Fruit fly (Drosophila melanogaster) whole organism, embryonic: ENCODE data around the gene CG15865.

Experiments
- Bteb2 ChIP-seq: fragments of 200-800 bp; sonication (Bioruptor generic); optimal IDR thresholded peaks from 2 replicates; lab custom pipeline; 2016; ENCODE audit warnings: missing biosample characterization, missing genetic modification characterization
- CG10267 ChIP-seq: fragments of 200-800 bp; sonication (Bioruptor generic); optimal IDR thresholded peaks from 2 replicates; lab custom pipeline; 2018; ENCODE audit warnings: missing biosample characterization, mild to moderate bottlenecking, missing genetic modification characterization, moderate library complexity
- CG11085 ChIP-seq: fragments of 200-800 bp; sonication (Bioruptor generic); IDR thresholded peaks from 2 replicates; pipeline ENCODE4 v1.3.6; 2022; ENCODE audit warnings: missing biosample characterization, missing genetic modification characterization
- CG11093 ChIP-seq: fragments of 200-800 bp; sonication (Bioruptor generic); IDR thresholded peaks from 3 replicates; pipeline ENCODE4 v1.3.6; 2022; ENCODE audit warnings: missing biosample characterization, missing genetic modification characterization
- CG11247 ChIP-seq: fragments of 200-800 bp; sonication (Bioruptor generic); IDR thresholded peaks from 2 replicates; pipeline ENCODE4 v1.3.6; 2022; ENCODE audit warnings: missing biosample characterization, missing genetic modification characterization
- CG1603 ChIP-seq: fragments of 200-800 bp; sonication (Bioruptor generic); optimal IDR thresholded peaks from 2 replicates; lab custom pipeline; 2019; ENCODE audit warnings: missing biosample characterization, mild to moderate bottlenecking, missing genetic modification characterization, moderate library complexity
- CG17359 ChIP-seq: fragments of 200-800 bp; sonication (Bioruptor generic); optimal IDR thresholded peaks from 3 replicates; lab custom pipeline; 2018; ENCODE audit warnings: missing biosample characterization, mild to moderate bottlenecking, missing genetic modification characterization, moderate library complexity
- CG17568 ChIP-seq: fragments of 200-800 bp; sonication (Bioruptor generic); optimal IDR thresholded peaks from 2 replicates; lab custom pipeline; 2018; ENCODE audit warnings: missing biosample characterization, mild to moderate bottlenecking, missing genetic modification characterization, moderate library complexity
- CG18262 ChIP-seq: fragments of 200-800 bp; optimal IDR thresholded peaks from 3 replicates; lab custom pipeline; 2019; ENCODE audit warnings: missing biosample characterization, mild to moderate bottlenecking, missing genetic modification characterization, moderate library complexity
- CG2116 ChIP-seq: fragments of 200-800 bp; sonication (Bioruptor generic); optimal IDR thresholded peaks from 3 replicates; lab custom pipeline; 2018; ENCODE audit warnings: missing biosample characterization, mild to moderate bottlenecking, missing genetic modification characterization
- CG32532 ChIP-seq: fragments of 200-800 bp; sonication (Bioruptor generic); IDR thresholded peaks from 2 replicates; pipeline ENCODE4 v1.3.6; 2022; ENCODE audit warnings: missing biosample characterization, missing genetic modification characterization
- CG3847 ChIP-seq: fragments of 200-800 bp; sonication (Bioruptor generic); IDR thresholded peaks from 2 replicates; pipeline ENCODE4 v1.3.6; 2022; ENCODE audit warnings: missing biosample characterization, missing genetic modification characterization
- CG3995 ChIP-seq: fragments of 200-800 bp; sonication (Bioruptor generic); optimal IDR thresholded peaks from 3 replicates; lab custom pipeline; 2016; ENCODE audit warnings: missing biosample characterization, missing genetic modification characterization
- CG4404 ChIP-seq: fragments of 200-800 bp; sonication (Bioruptor generic); IDR thresholded peaks from 2 replicates; pipeline ENCODE4 v1.3.6; 2022; ENCODE audit warnings: missing biosample characterization, missing genetic modification characterization
- CG5180 ChIP-seq: fragments of 200-800 bp; sonication (Bioruptor generic); optimal IDR thresholded peaks from 3 replicates; lab custom pipeline; 2017; ENCODE audit warnings: missing biosample characterization, missing genetic modification characterization, mild to moderate bottlenecking, moderate library complexity, missing genetic modification reagents
- CG6654 ChIP-seq: fragments of 200-800 bp; sonication (Bioruptor generic); optimal IDR thresholded peaks from 2 replicates; lab custom pipeline; 2017; ENCODE audit warnings: missing biosample characterization, mild to moderate bottlenecking, missing genetic modification characterization
- CG7839 ChIP-seq: fragments of 200-800 bp; sonication (Bioruptor generic); optimal IDR thresholded peaks from 3 replicates; lab custom pipeline; 2018; ENCODE audit warnings: missing biosample characterization, mild to moderate bottlenecking, missing genetic modification characterization, moderate library complexity
- CG7963 ChIP-seq: fragments of 200-800 bp; sonication (Bioruptor generic); IDR thresholded peaks from 3 replicates; pipeline ENCODE4 v1.3.6; 2022; ENCODE audit warnings: missing biosample characterization, missing genetic modification characterization; ENCODE audit not compliant: partially characterized antibody
- E2f2 ChIP-seq: fragments of 200-800 bp; sonication (Bioruptor generic); IDR thresholded peaks from 2 replicates; pipeline ENCODE4 v1.3.6; 2022; ENCODE audit warnings: missing biosample characterization, missing genetic modification characterization
- Elba2 ChIP-seq: fragments of 200-800 bp; sonication (Bioruptor generic); optimal IDR thresholded peaks from 3 replicates; lab custom pipeline; 2016; ENCODE audit warnings: missing biosample characterization, missing genetic modification characterization
- H15 ChIP-seq: fragments of 200-800 bp; sonication (Bioruptor generic); IDR thresholded peaks from 3 replicates; pipeline ENCODE4 v1.3.6; 2022; ENCODE audit warnings: missing biosample characterization, missing genetic modification characterization
- NC2α ChIP-seq: fragments of 200-800 bp; sonication (Bioruptor generic); optimal IDR thresholded peaks from 2 replicates; lab custom pipeline; 2016; ENCODE audit warnings: missing biosample characterization, missing genetic modification characterization
- Pdp1 ChIP-seq, 2 experiments: fragments of 200-800 bp; sonication (Bioruptor generic); optimal IDR thresholded peaks; 3 replicates each; lab custom pipeline; 2016; ENCODE audit warnings: missing biosample characterization in 2 of 2, missing genetic modification characterization in 2 of 2, mild to moderate bottlenecking in 1 of 2, moderate library complexity in 1 of 2
- Spps ChIP-seq: fragments of 200-800 bp; sonication (Bioruptor generic); optimal IDR thresholded peaks from 2 replicates; lab custom pipeline; 2018; ENCODE audit warnings: missing biosample characterization, mild to moderate bottlenecking, missing genetic modification characterization
- Trl ChIP-seq, 3 experiments: fragments of >200 bp in 2 of 3; fragments of 200-800 bp in 1 of 3; sonication (Bioruptor generic) in 1 of 3; optimal IDR thresholded peaks; 2 replicates in 1 of 3; 3 replicates in 2 of 3; lab custom pipeline; 2016 to 2017; ENCODE audit warnings: missing biosample characterization in 1 of 3, missing genetic modification characterization in 1 of 3
- ab ChIP-seq: fragments of 200-800 bp; sonication (Bioruptor generic); optimal IDR thresholded peaks from 2 replicates; lab custom pipeline; 2016; ENCODE audit warnings: missing biosample characterization, missing genetic modification characterization
- aop ChIP-seq: fragments of 200-800 bp; sonication (Bioruptor generic); IDR thresholded peaks from 2 replicates; pipeline ENCODE4 v1.3.6; 2022; ENCODE audit warnings: missing biosample characterization, missing genetic modification characterization
- ap ChIP-seq: fragments of 200-800 bp; sonication (Bioruptor generic); IDR thresholded peaks from 2 replicates; pipeline ENCODE4 v1.3.6; 2022; ENCODE audit warnings: missing biosample characterization, missing genetic modification characterization
- cato ChIP-seq: fragments of 200-800 bp; sonication (Bioruptor generic); optimal IDR thresholded peaks from 2 replicates; lab custom pipeline; 2016; ENCODE audit warnings: missing biosample characterization, missing genetic modification characterization, borderline replicate concordance
- chm ChIP-seq: fragments of 200-800 bp; sonication (Bioruptor generic); IDR thresholded peaks from 2 replicates; pipeline ENCODE4 v1.3.6; 2022; ENCODE audit warnings: missing biosample characterization, missing genetic modification characterization
- chn ChIP-seq: fragments of 200-800 bp; sonication (Bioruptor generic); optimal IDR thresholded peaks from 2 replicates; lab custom pipeline; 2016; ENCODE audit warnings: missing biosample characterization, missing genetic modification characterization
- dmrt99B ChIP-seq: fragments of 200-800 bp; sonication (Bioruptor generic); optimal IDR thresholded peaks from 2 replicates; lab custom pipeline; 2018; ENCODE audit warnings: missing biosample characterization, mild to moderate bottlenecking, missing genetic modification characterization, moderate library complexity
- exex ChIP-seq: fragments of 200-800 bp; sonication (Bioruptor generic); optimal IDR thresholded peaks from 4 replicates; lab custom pipeline; 2018; ENCODE audit warnings: missing biosample characterization, mild to moderate bottlenecking, missing genetic modification characterization, moderate library complexity
- grn ChIP-seq: fragments of 200-800 bp; sonication (Bioruptor generic); optimal IDR thresholded peaks from 3 replicates; lab custom pipeline; 2017; ENCODE audit warnings: missing biosample characterization, missing genetic modification characterization
- hb ChIP-seq: fragments of 200-800 bp; sonication (Bioruptor generic); IDR thresholded peaks from 3 replicates; pipeline ENCODE4 v1.3.6; 2022; ENCODE audit warnings: missing biosample characterization, missing genetic modification characterization; ENCODE audit not compliant: partially characterized antibody
- jigr1 ChIP-seq: fragments of 200-800 bp; sonication (Bioruptor generic); IDR thresholded peaks from 3 replicates; pipeline ENCODE4 v1.3.6; 2022; ENCODE audit warnings: missing biosample characterization, missing genetic modification characterization
- lbe ChIP-seq: fragments of 200-800 bp; sonication (Bioruptor generic); optimal IDR thresholded peaks from 2 replicates; lab custom pipeline; 2016; ENCODE audit warnings: missing biosample characterization, mild to moderate bottlenecking, missing genetic modification characterization
- luna ChIP-seq: fragments of 200-800 bp; sonication (Bioruptor generic); optimal IDR thresholded peaks from 2 replicates; lab custom pipeline; 2016; ENCODE audit warnings: missing biosample characterization, missing genetic modification characterization
- odd ChIP-seq: fragments of 200-800 bp; sonication (Bioruptor generic); optimal IDR thresholded peaks from 2 replicates; lab custom pipeline; 2017; ENCODE audit warnings: missing biosample characterization, mild to moderate bottlenecking, missing genetic modification characterization
- org-1 ChIP-seq: fragments of 200-800 bp; sonication (Bioruptor generic); optimal IDR thresholded peaks from 2 replicates; lab custom pipeline; 2017; ENCODE audit warnings: missing biosample characterization, missing genetic modification characterization
- p53 ChIP-seq: fragments of 200-800 bp; sonication (Bioruptor generic); optimal IDR thresholded peaks from 2 replicates; lab custom pipeline; 2016; ENCODE audit warnings: missing biosample characterization, missing genetic modification characterization
- peb ChIP-seq: fragments of 200-800 bp; sonication (Bioruptor generic); IDR thresholded peaks from 2 replicates; pipeline ENCODE4 v1.3.6; 2022; ENCODE audit warnings: missing biosample characterization, missing genetic modification characterization
- prd ChIP-seq, 3 experiments: fragments of >200 bp in 2 of 3; fragments of 200-800 bp in 1 of 3; sonication (Bioruptor generic) in 1 of 3; optimal IDR thresholded peaks in 2 of 3; IDR thresholded peaks in 1 of 3; 2 replicates in 2 of 3; 3 replicates in 1 of 3; pipeline versions ENCODE4 v1.3.6 to Lab custom; 2017 to 2022; ENCODE audit warnings: missing biosample characterization in 1 of 3, missing genetic modification characterization in 1 of 3
- pros ChIP-seq: fragments of 200-800 bp; sonication (Bioruptor generic); optimal IDR thresholded peaks from 3 replicates; lab custom pipeline; 2019; ENCODE audit warnings: missing biosample characterization, mild to moderate bottlenecking, missing genetic modification characterization, moderate library complexity
- seq ChIP-seq: fragments of 200-800 bp; sonication (Bioruptor generic); IDR thresholded peaks from 2 replicates; pipeline ENCODE4 v1.3.6; 2022; ENCODE audit warnings: missing biosample characterization, missing genetic modification characterization
- tup ChIP-seq: fragments of 200-800 bp; sonication (Bioruptor generic); optimal IDR thresholded peaks from 2 replicates; lab custom pipeline; 2016; ENCODE audit warnings: missing biosample characterization, mild to moderate bottlenecking, missing genetic modification characterization, moderate library complexity
- unpg ChIP-seq: fragments of 200-800 bp; sonication (Bioruptor generic); optimal IDR thresholded peaks from 3 replicates; lab custom pipeline; 2018; ENCODE audit warnings: missing biosample characterization, mild to moderate bottlenecking, missing genetic modification characterization, moderate library complexity
- vnd ChIP-seq: fragments of 200-800 bp; sonication (Bioruptor generic); IDR thresholded peaks from 3 replicates; pipeline ENCODE4 v1.3.6; 2022; ENCODE audit warnings: missing biosample characterization, missing genetic modification characterization; ENCODE audit not compliant: partially characterized antibody
- wek ChIP-seq: fragments of 200-800 bp; sonication (Bioruptor generic); optimal IDR thresholded peaks from 3 replicates; lab custom pipeline; 2018; ENCODE audit warnings: missing biosample characterization, mild to moderate bottlenecking, missing genetic modification characterization, moderate library complexity

CG15865 gene

DNA sequence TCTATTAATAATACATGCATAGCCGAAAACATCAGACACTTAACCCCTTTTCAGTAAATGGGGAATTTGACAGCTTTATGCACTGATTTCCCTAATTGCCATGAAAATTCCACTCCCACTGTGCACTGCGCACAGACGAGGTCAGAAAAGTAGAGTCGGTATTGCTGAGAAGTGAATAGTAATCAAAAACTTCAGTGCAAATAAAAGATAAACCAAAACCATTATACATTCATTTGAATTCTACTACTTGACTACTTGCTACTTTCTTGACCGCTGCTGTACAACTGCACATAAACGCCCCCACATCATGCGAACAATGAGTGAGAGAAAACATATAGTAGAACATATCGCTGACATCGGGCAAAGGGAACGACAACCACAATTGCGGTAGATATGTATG lies 27.2 kb upstream of the CG15865 start (continued):
- TF ChIP-seq CG7839 (tag; lab: Kevin White, UChicago) = peak; percentile 89
- no peak for TF ChIP-seq lbe (GFP tag; lab: Kevin White, UChicago)
- TF ChIP-seq CG32532 (GFP tag; lab: Robert Waterston, UW) = peak; percentile 85
- peak; percentile 91 for TF ChIP-seq unpg (GFP tag; lab: Kevin White, UChicago)
- TF ChIP-seq CG11085 (GFP tag; lab: Robert Waterston, UW) = peak; percentile 45; the same call in 1 of the 2 replicates
- TF ChIP-seq Elba2 (GFP tag; lab: Kevin White, UChicago) = no peak
- TF ChIP-seq pros (GFP tag; lab: Kevin White, UChicago) = no peak
- peak; percentile 61 for TF ChIP-seq CG3847 (GFP tag; lab: Robert Waterston, UW)
- peak; percentile 67 for TF ChIP-seq peb (GFP tag; lab: Robert Waterston, UW)
- TF ChIP-seq CG2116 (GFP tag; lab: Kevin White, UChicago) = peak; percentile 42
- peak; percentile 62 for TF ChIP-seq odd (GFP tag; lab: Kevin White, UChicago)
- TF ChIP-seq E2f2 (GFP tag; lab: Robert Waterston, UW) = peak; percentile 61; the same call in 1 of the 2 replicates
- TF ChIP-seq p53 = peak; percentile 31
- no peak for TF ChIP-seq hb
- no peak for TF ChIP-seq Trl (optimal IDR thresholded peaks at IDR 0.05; lab: Kevin White, UChicago)
- TF ChIP-seq Trl (GFP tag; optimal IDR thresholded peaks at IDR 0.05; lab: Kevin White, UChicago) = peak; percentile 90
- peak; percentile 79 for TF ChIP-seq CG17568 (GFP tag; lab: Kevin White, UChicago)
- peak; percentile 72 for TF ChIP-seq CG5180 (GFP tag; lab: Kevin White, UChicago)
- TF ChIP-seq CG11093 = peak; percentile 85; the same call in 2 of the 3 replicates
- TF ChIP-seq H15 (GFP tag; lab: Robert Waterston, UW) = peak; percentile 83
- TF ChIP-seq CG18262 = peak; percentile 89
- TF ChIP-seq CG1603 (tag; lab: Kevin White, UChicago) = peak; percentile 94
- peak; percentile 71 for TF ChIP-seq Spps (tag; lab: Kevin White, UChicago)
- TF ChIP-seq cato (GFP tag; lab: Kevin White, UChicago) = peak; percentile 68
- TF ChIP-seq CG6654 (GFP tag; lab: Kevin White, UChicago) = peak; percentile 67
- no peak for TF ChIP-seq vnd
- TF ChIP-seq Bteb2 (GFP tag; lab: Kevin White, UChicago) = peak; percentile 67
- TF ChIP-seq CG4404 = peak; percentile 67
- peak; percentile 76; the same call in 2 of the 3 replicates for TF ChIP-seq jigr1 (GFP tag; lab: Robert Waterston, UW)
- TF ChIP-seq aop = peak; percentile 80
- peak; percentile 82 for TF ChIP-seq org-1 (GFP tag; lab: Kevin White, UChicago)
- TF ChIP-seq chn (GFP tag; lab: Kevin White, UChicago) = peak; percentile 86
- peak; percentile 9 for TF ChIP-seq grn (GFP tag; lab: Kevin White, UChicago)
- no peak for TF ChIP-seq exex (tag; lab: Kevin White, UChicago)
- no peak for TF ChIP-seq CG7963 (GFP tag; lab: Robert Waterston, UW)
- TF ChIP-seq chm (GFP tag; lab: Robert Waterston, UW) = peak; percentile 93
- TF ChIP-seq luna (GFP tag; lab: Kevin White, UChicago) = no peak
- TF ChIP-seq wek (GFP tag; lab: Kevin White, UChicago) = peak; percentile 74
- peak; percentile 76 for TF ChIP-seq CG11247 (GFP tag; lab: Robert Waterston, UW)
- peak; percentile 79 for TF ChIP-seq tup
- TF ChIP-seq NC2α (GFP tag; lab: Kevin White, UChicago) = peak; percentile 68
- TF ChIP-seq ap = peak; percentile 88
- peak; percentile 80 to 85 for TF ChIP-seq Pdp1 (GFP tag; optimal IDR thresholded peaks at IDR 0.05; lab: Kevin White, UChicago)
- peak; percentile 84 for TF ChIP-seq seq (GFP tag; lab: Robert Waterston, UW)
- TF ChIP-seq prd (optimal IDR thresholded peaks at IDR 0.05; lab: Kevin White, UChicago) = no peak
- TF ChIP-seq prd (GFP tag; IDR thresholded peaks at IDR 0.05; lab: Robert Waterston, UW) = peak; percentile 91
- TF ChIP-seq dmrt99B = peak; percentile 89
- TF ChIP-seq ab = peak; percentile 54
- TF ChIP-seq CG10267 = peak; percentile 78
- TF ChIP-seq CG17359 = peak; percentile 89
- no peak for TF ChIP-seq CG3995 (GFP tag; lab: Kevin White, UChicago)
